Worm (Caenorhabditis elegans): ENCODE results near the gene Y39A1A.18.
A peak's percentile ranks its signal among the peaks of the same experiment; 100 is the strongest.

Gene Y39A1A.18

ce11 chrIII:10739902-10740301, 45.6 kb upstream of the Y39A1A.18 start:
- TF ChIP-seq mep-1 (tag; optimal IDR thresholded peaks at IDR 0.05) (peak; percentile 11), unc-62 (GFP tag; optimal IDR thresholded peaks at IDR 0.05) (no peak), mls-2 (tag; optimal IDR thresholded peaks at IDR 0.05) (peak; percentile 6), ham-2 (GFP tag; optimal IDR thresholded peaks at IDR 0.05) (peak; percentile 22), sptf-1 (tag; optimal IDR thresholded peaks at IDR 0.05) (peak; percentile 26), flh-1 (GFP tag; optimal IDR thresholded peaks at IDR 0.05) (no peak), nhr-237 (tag; optimal IDR thresholded peaks at IDR 0.05) (peak; percentile 40), ces-1 (GFP tag; optimal IDR thresholded peaks at IDR 0.05) (peak; percentile 52), unc-120 (tag; optimal IDR thresholded peaks at IDR 0.05; ENCODE audit: poor library complexity, severe bottlenecking) (peak; percentile 74)

ce11 chrIII:10739455-10739854, 45.2 kb upstream of the Y39A1A.18 start, which contains the start of gene smap-1:
Gene smap-1 (minus strand): TSS chrIII:10739792.
- TF ChIP-seq ham-2 (GFP tag; optimal IDR thresholded peaks at IDR 0.05) (no peak), bed-3 (GFP tag; optimal IDR thresholded peaks at IDR 0.05) (no peak), unc-39 (tag; optimal IDR thresholded peaks at IDR 0.05) (no peak), mls-2 (tag; optimal IDR thresholded peaks at IDR 0.05) (no peak), nhr-12 (tag; optimal IDR thresholded peaks at IDR 0.05) (no peak), nhr-76 (tag; optimal IDR thresholded peaks at IDR 0.05) (no peak), elt-1 (tag; optimal IDR thresholded peaks at IDR 0.05; ENCODE audit: borderline replicate concordance, insufficient read depth) (no peak), flh-1 (GFP tag; optimal IDR thresholded peaks at IDR 0.05) (no peak), pha-4 (tag; optimal IDR thresholded peaks at IDR 0.05) (no peak), zip-8 (tag; optimal IDR thresholded peaks at IDR 0.05) (no peak), snpc-4 (tag; optimal IDR thresholded peaks at IDR 0.05) (no peak), nhr-237 (tag; optimal IDR thresholded peaks at IDR 0.05) (no peak), hlh-1 (tag; optimal IDR thresholded peaks at IDR 0.05) (no peak), cnd-1 (tag; optimal IDR thresholded peaks at IDR 0.05) (no peak), lin-32 (GFP tag; optimal IDR thresholded peaks at IDR 0.05) (no peak)

ce11 chrIII:10738081-10738480, 43.8 kb upstream of the Y39A1A.18 start:
- TF ChIP-seq M03D4.4 (tag; optimal IDR thresholded peaks at IDR 0.05) (no peak), lsy-2 (tag; optimal IDR thresholded peaks at IDR 0.05) (no peak), blmp-1 (tag; optimal IDR thresholded peaks at IDR 0.05) (no peak), nhr-76 (tag; optimal IDR thresholded peaks at IDR 0.05) (no peak), flh-1 (GFP tag; optimal IDR thresholded peaks at IDR 0.05) (no peak), sem-2 (GFP tag; optimal IDR thresholded peaks at IDR 0.05) (no peak), mep-1 (tag; optimal IDR thresholded peaks at IDR 0.05) (no peak), bed-3 (GFP tag; optimal IDR thresholded peaks at IDR 0.05) (no peak)

- TF ChIP-seq zip-8 (tag; optimal IDR thresholded peaks at IDR 0.05): no peak
- TF ChIP-seq elt-3 (tag; optimal IDR thresholded peaks at IDR 0.05): no peak
- no peak for TF ChIP-seq ham-2 (GFP tag; optimal IDR thresholded peaks at IDR 0.05)
- TF ChIP-seq unc-62 (GFP tag; optimal IDR thresholded peaks at IDR 0.05): no peak
- no peak for TF ChIP-seq lin-13 (tag; optimal IDR thresholded peaks at IDR 0.05)
- no peak for TF ChIP-seq unc-120 (tag; optimal IDR thresholded peaks at IDR 0.05; ENCODE audit: poor library complexity, severe bottlenecking)
- no peak for TF ChIP-seq nhr-76 (tag; optimal IDR thresholded peaks at IDR 0.05)
- TF ChIP-seq nhr-237 (tag; optimal IDR thresholded peaks at IDR 0.05): no peak
- TF ChIP-seq ces-1 (GFP tag; optimal IDR thresholded peaks at IDR 0.05): no peak
- no peak for TF ChIP-seq nhr-12 (tag; optimal IDR thresholded peaks at IDR 0.05)
- TF ChIP-seq mep-1 (tag; optimal IDR thresholded peaks at IDR 0.05): no peak
- no peak for TF ChIP-seq cnd-1 (tag; optimal IDR thresholded peaks at IDR 0.05)
- no peak for TF ChIP-seq blmp-1 (tag; optimal IDR thresholded peaks at IDR 0.05)
- TF ChIP-seq ceh-43 (GFP tag; optimal IDR thresholded peaks at IDR 0.05): no peak
Observed at ce11 chrIII:10736322-10736985, 42.2 kb upstream of the Y39A1A.18 start.

- no peak for TF ChIP-seq mab-5 (tag; optimal IDR thresholded peaks at IDR 0.05)
- TF ChIP-seq cnd-1 (tag; optimal IDR thresholded peaks at IDR 0.05): no peak
- no peak for TF ChIP-seq lsy-2 (tag; optimal IDR thresholded peaks at IDR 0.05)
- TF ChIP-seq ztf-11 (tag; optimal IDR thresholded peaks at IDR 0.05): no peak
- no peak for TF ChIP-seq ham-2 (GFP tag; optimal IDR thresholded peaks at IDR 0.05)
- TF ChIP-seq nhr-12 (tag; optimal IDR thresholded peaks at IDR 0.05): no peak
- no peak for TF ChIP-seq ceh-83 (GFP tag; optimal IDR thresholded peaks at IDR 0.05)
- TF ChIP-seq mep-1 (tag; optimal IDR thresholded peaks at IDR 0.05): no peak
- no peak for TF ChIP-seq lin-13 (tag; optimal IDR thresholded peaks at IDR 0.05)
- no peak for TF ChIP-seq blmp-1 (tag; optimal IDR thresholded peaks at IDR 0.05)
- no peak for TF ChIP-seq M03D4.4 (tag; optimal IDR thresholded peaks at IDR 0.05)
- TF ChIP-seq elt-3 (tag; optimal IDR thresholded peaks at IDR 0.05): no peak
Observed at ce11 chrIII:10734511-10735233, 40.4 kb upstream of the Y39A1A.18 start.

Measured in whole organism, mixed stage, embryonic.